Fruit fly (Drosophila melanogaster): Measurements from ENCODE around the gene CG31705.
A peak's percentile ranks its signal among the peaks of the same experiment; 100 is the strongest.

CG31705 gene

DNA sequence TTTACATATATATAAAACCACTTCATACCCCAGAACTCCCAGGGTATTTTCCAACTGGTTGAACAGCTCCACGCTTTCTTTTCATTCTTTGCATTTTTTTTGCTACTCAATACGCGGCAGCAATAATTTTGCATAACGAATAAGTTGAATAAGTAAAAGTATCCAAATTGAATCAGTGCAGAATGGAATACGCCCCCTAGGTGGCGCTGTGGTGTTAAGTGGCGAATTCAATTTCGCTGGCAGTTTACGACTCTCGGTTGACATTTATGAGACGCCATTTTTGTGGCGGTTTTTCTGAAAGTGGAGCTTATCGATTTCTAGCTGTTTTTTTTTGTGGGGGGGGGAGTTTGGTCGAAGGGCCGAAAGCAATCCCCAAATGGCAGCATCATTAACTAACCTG, 34.1 kb downstream of the CG31705 start:
- TF ChIP-seq CTCF (optimal IDR thresholded peaks at IDR 0.05) (peak; percentile 66 to 70), CG8478 (optimal IDR thresholded peaks at IDR 0.05) (no peak)

DNA sequence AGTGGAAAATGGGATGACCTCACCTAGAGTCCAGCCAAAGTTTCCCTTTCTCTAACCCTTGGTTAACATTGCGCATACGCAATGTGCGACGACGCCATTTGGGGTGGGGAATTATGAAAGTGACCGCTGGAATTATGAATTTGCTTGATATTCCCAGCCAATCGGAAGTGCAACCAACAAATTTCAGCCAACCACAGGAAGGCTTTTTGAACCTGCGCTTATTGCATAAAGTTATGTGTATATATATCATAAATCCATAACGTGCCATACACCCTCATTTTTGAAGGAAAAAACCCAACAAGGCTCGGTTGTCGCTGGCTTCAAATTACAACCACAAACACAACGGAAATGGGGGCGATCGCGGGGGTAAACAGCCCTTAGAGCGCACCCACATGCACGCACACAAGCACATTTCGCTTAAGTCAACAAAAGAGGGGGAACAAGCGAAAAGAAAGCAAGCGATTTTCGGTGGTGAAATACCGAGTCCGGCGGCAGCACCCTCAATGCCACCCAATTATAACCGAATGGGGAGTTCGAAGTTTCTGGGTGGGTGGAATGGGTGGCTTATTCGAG, 39.5 kb downstream of the CG31705 start:
- no peak for TF ChIP-seq CTCF (optimal IDR thresholded peaks at IDR 0.05)
- no peak for TF ChIP-seq CG8478 (optimal IDR thresholded peaks at IDR 0.05)

DNA sequence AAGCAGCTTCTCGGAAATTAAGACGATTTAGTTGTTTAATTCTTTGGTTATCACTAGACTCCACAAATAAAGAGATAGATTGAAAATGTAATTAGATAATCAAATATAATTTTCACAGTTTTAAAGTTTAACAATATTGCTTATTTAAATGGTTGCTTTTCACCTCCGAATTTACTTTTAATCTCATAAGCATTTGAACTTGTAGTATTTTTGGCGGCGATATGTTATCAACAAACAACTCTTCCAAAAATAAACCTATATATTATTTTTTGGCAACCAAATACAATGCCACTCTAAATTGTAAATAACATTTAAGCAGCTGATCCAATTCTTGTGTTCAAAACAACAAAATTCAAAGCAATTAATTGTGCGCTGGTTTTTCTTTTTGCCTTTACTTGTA, 43.6 kb downstream of the CG31705 start, which contains the start of the genes CG43355 and sala:
Gene CG43355 (plus strand): TSS at position 301 of the 400 bp plus-strand sequence.
Gene sala (plus strand): TSS at position 301 of the 400 bp plus-strand sequence.
- TF ChIP-seq CTCF (optimal IDR thresholded peaks at IDR 0.05) (no peak), CG8478 (optimal IDR thresholded peaks at IDR 0.05) (no peak)

DNA sequence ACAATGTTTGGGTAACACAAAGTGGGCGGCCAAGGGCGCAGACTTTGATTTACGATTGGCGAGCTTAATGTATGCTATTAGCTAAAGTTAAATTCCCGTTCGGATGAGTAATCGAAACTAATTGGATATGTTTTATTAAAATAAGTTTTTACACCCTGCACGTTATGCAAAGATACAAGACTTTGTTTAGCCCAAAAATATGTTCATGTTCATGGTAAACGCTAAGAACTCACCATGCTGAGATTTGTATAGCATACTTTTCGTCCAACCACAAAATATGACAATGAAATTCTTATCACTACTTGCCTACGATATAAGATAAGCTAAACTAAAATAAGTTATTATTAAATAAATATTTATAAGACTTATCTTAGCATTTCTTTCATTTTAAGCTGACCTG, 53.0 kb downstream of the CG31705 start:
- no peak for TF ChIP-seq CTCF (optimal IDR thresholded peaks at IDR 0.05)
- TF ChIP-seq CG8478 (optimal IDR thresholded peaks at IDR 0.05): no peak
